Worm (Caenorhabditis elegans): Measurements from ENCODE around the gene F59F5.3.

DNA sequence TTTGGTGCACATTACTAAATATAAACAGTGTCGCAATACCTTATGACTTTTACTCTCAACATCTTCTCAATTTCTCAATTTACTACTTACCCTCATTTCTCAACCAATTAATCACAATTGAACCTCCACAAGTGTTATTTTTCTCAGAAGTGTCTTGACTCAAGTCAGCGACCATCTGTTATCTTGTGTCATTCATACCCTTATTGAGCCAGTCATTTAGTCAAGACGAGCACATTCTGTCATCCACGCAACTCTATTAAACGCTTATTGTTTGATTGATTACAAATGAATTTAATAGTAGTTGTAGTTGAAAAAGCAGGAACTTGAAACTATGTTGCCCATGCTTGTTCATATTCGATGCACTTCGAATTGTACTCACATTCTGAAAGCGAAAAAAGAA is 38.8 kb downstream of the F59F5.3 start:
- TF ChIP-seq nhr-28 (tag; optimal IDR thresholded peaks at IDR 0.05), result no peak
- TF ChIP-seq elt-2 (tag; optimal IDR thresholded peaks at IDR 0.05), result no peak
- no peak for TF ChIP-seq nhr-67 (tag; optimal IDR thresholded peaks at IDR 0.05)
- TF ChIP-seq R02D3.7 (tag; optimal IDR thresholded peaks at IDR 0.05), result no peak

Data from whole organism, L3 larva.